Worm (Caenorhabditis elegans) whole organism, L2 larva: ENCODE results near the gene F40A3.4.

Experiments used
- ama-1 ChIP-seq: fragments of 150-350 bp; optimal IDR thresholded peaks from 2 replicates; lab custom pipeline; 2018; ENCODE audit warnings: inconsistent platforms
- mdl-1 ChIP-seq, 2 experiments: fragments of 150-350 bp in 1 of 2; sonication (generic microtip) in 1 of 2; optimal IDR thresholded peaks; 2 replicates each; lab custom pipeline; 2017; ENCODE audit warnings: missing biosample characterization in 2 of 2, missing genetic modification characterization in 2 of 2
- nhr-10 ChIP-seq: sonication (generic microtip); optimal IDR thresholded peaks from 2 replicates; lab custom pipeline; 2017; ENCODE audit warnings: missing biosample characterization, missing genetic modification characterization

DNA sequence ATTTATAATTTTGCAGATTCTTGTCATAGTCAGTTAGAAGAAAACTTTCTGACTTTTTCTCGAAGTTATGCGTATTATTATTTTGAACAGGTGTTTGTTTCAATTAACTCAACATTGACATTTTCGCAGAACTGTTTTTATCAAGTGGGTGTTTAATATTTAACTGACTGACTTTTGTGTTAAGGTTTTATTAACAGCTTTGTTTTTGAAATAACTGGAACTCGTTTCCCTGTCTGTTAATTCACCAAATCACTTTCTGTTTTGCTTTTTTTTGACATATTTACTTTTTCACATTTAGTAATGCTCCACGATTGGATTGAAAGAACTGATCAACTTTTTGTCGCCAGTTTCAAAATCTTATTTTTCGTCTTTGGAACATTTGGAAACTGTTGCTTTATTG lies 49.9 kb downstream of the F40A3.4 start, which contains the start of gene srsx-7:
- no peak for TF ChIP-seq nhr-10 (tag; lab: Kevin White, UChicago)
- no peak for TF ChIP-seq mdl-1 (tag; optimal IDR thresholded peaks at IDR 0.05; lab: Kevin White, UChicago)
- TF ChIP-seq ama-1 (lab: Kevin White, UChicago), result no peak
